Worm (Caenorhabditis elegans) whole organism, young adult: Measurements from ENCODE around the gene srx-31.

ENCODE experiments used
- ama-1 ChIP-seq, 3 experiments: fragments of 150-350 bp in 1 of 3; sonication (generic microtip) in 2 of 3; optimal IDR thresholded peaks; 2 replicates each; lab custom pipeline; 2014 to 2018; ENCODE audit warnings: missing biosample characterization in 2 of 3, missing genetic modification characterization in 2 of 3, missing genetic modification reagents in 2 of 3
- ekl-4 ChIP-seq: fragments of 200-800 bp; sonication (Bioruptor generic); IDR thresholded peaks from 2 replicates; pipeline ENCODE4 v1.3.6; 2022; ENCODE audit warnings: missing genetic modification reagents, missing genetic modification characterization, missing compliant biosample characterization
- mel-28 ChIP-seq: sonication (generic microtip); optimal IDR thresholded peaks from 2 replicates; lab custom pipeline; 2016; ENCODE audit warnings: borderline replicate concordance, mild to moderate bottlenecking, missing genetic modification characterization, missing compliant biosample characterization

DNA sequence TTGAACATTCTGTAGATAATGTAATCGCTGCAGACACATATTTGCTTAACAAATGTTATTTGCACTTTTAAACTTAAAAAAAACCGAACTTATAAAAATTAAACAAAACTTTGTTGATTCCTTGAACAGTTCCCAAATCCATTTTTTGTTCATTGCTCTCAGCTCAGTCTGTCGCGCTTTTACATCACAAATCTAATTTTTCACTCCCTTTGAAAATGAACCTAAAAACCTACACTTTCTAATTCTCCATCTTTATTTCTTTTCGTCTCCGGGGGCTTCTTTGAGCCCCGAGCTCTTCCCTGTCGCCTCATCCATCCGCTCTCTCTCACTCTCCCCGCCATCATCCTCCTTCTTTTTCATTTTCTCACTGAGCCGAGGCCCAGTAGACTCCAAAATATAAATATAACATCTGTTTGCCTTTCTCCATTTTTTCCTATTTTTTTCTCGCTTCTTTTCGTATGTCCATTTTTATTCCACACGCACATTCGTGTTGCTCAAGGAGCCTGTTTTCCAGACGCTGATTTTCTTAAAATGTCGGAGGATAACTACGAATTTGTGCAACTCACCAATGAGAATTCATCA, 12.4 kb downstream of the srx-31 start, which contains the start of gene R13D11.4:
- no peak for TF ChIP-seq ekl-4
- TF ChIP-seq mel-28 (tag; lab: Kevin White, UChicago) = no peak
- no peak for TF ChIP-seq ama-1 (optimal IDR thresholded peaks at IDR 0.05; lab: Kevin White, UChicago)
- no peak for TF ChIP-seq ama-1 (GFP tag; optimal IDR thresholded peaks at IDR 0.05; lab: Kevin White, UChicago)
